ENCODE assay signal across 1 worm cellular context in the genomic region with DNA sequence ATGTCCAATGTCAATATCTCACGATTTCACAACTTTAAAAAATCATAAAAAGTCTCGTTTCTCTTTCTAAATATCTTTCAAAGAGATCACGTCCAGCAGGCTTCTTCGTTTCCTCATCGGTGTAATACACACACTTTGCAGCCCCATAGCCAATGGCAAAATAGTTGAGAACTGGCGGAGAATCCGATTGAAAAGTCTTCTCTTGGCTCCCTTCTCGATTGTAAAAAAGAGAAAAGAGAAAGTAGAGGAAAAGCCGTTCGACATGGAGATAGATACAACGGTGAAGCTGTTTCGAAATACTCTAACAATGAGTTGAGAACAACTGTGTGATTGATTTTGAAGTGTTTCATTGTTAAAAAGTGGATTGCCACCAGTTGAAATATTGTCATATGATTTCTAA.
A peak's percentile ranks its signal among the peaks of the same experiment; 100 is the strongest.
TF ChIP-seq lines count a peak whose summit lies in the region.

No protein-coding gene starts in this region.

TF ChIP-seq in whole organism, L1 larva, 84 proteins besides CTCF, POLR2A, EP300 and RAD21 (continued from another document):
- TF ChIP-seq hlh-17 (GFP tag; optimal IDR thresholded peaks at IDR 0.05; lab: Kevin White, UChicago; ENCODE audit: borderline replicate concordance) (no peak), efl-1 (optimal IDR thresholded peaks at IDR 0.05; lab: Kevin White, UChicago) (no peak), efl-1 (GFP tag; optimal IDR thresholded peaks at IDR 0.05 in 1 of 2; lab: Kevin White, UChicago) (no peak), unc-30 (tag; optimal IDR thresholded peaks at IDR 0.05; lab: Kevin White, UChicago) (no peak), lin-13 (GFP tag; optimal IDR thresholded peaks at IDR 0.05; lab: Kevin White, UChicago) (no peak), alr-1 (tag; optimal IDR thresholded peaks at IDR 0.05; lab: Kevin White, UChicago; ENCODE audit: borderline replicate concordance) (no peak), ceh-8 (GFP tag; optimal IDR thresholded peaks at IDR 0.05; lab: Kevin White, UChicago) (no peak), lsy-2 (tag; optimal IDR thresholded peaks at IDR 0.05; lab: Kevin White, UChicago) (peak; percentile 6 to 52), nhr-28 (tag; optimal IDR thresholded peaks at IDR 0.05; lab: Kevin White, UChicago) (no peak), ces-1 (GFP tag; optimal IDR thresholded peaks at IDR 0.05; lab: Kevin White, UChicago) (no peak), fkh-4 (tag; optimal IDR thresholded peaks at IDR 0.05; lab: Kevin White, UChicago; ENCODE audit: borderline replicate concordance) (peak; percentile 1), xbp-1 (tag; optimal IDR thresholded peaks at IDR 0.05; lab: Kevin White, UChicago) (no peak), irx-1 (tag; optimal IDR thresholded peaks at IDR 0.05; lab: Kevin White, UChicago) (no peak), ets-5 (GFP tag; IDR thresholded peaks at IDR 0.05; lab: Robert Waterston, UW) (no peak), nhr-90 (tag; optimal IDR thresholded peaks at IDR 0.05; lab: Kevin White, UChicago; ENCODE audit: poor library complexity) (no peak), pag-3 (tag; optimal IDR thresholded peaks at IDR 0.05; lab: Kevin White, UChicago; ENCODE audit: borderline replicate concordance, insufficient read depth) (peak; percentile 89), lin-15B (tag; optimal IDR thresholded peaks at IDR 0.05; lab: Kevin White, UChicago) (no peak), snu-23 (GFP tag; optimal IDR thresholded peaks at IDR 0.05; lab: Kevin White, UChicago) (peak; percentile 29), lin-39 (tag; optimal IDR thresholded peaks at IDR 0.05; lab: Kevin White, UChicago) (peak; percentile 4), mdl-1 (tag; optimal IDR thresholded peaks at IDR 0.05; lab: Kevin White, UChicago) (peak in 1 of 2 experiments; percentile 16), nhr-84 (tag; optimal IDR thresholded peaks at IDR 0.05; lab: Kevin White, UChicago) (no peak), nhr-47 (tag; optimal IDR thresholded peaks at IDR 0.05; lab: Kevin White, UChicago) (no peak), ztf-4 (tag; optimal IDR thresholded peaks at IDR 0.05; lab: Kevin White, UChicago) (no peak), C16A3.4 (tag; optimal IDR thresholded peaks at IDR 0.05; lab: Kevin White, UChicago) (peak; percentile 11), sox-4 (tag; optimal IDR thresholded peaks at IDR 0.05; lab: Kevin White, UChicago) (no peak), ceh-63 (GFP tag; optimal IDR thresholded peaks at IDR 0.05; lab: Kevin White, UChicago) (no peak), skn-1 (tag; optimal IDR thresholded peaks at IDR 0.05; lab: Kevin White, UChicago) (no peak), tlp-1 (tag; optimal IDR thresholded peaks at IDR 0.05; lab: Kevin White, UChicago) (no peak), nhr-71 (tag; optimal IDR thresholded peaks at IDR 0.05; lab: Kevin White, UChicago) (peak; percentile 55), zag-1 (tag; optimal IDR thresholded peaks at IDR 0.05; lab: Kevin White, UChicago) (no peak), egl-27 (tag; optimal IDR thresholded peaks at IDR 0.05; lab: Kevin White, UChicago) (no peak), nhr-20 (tag; optimal IDR thresholded peaks at IDR 0.05; lab: Kevin White, UChicago) (peak; percentile 25), rnt-1 (tag; optimal IDR thresholded peaks at IDR 0.05; lab: Kevin White, UChicago) (peak; percentile 64), ceh-82 (tag; optimal IDR thresholded peaks at IDR 0.05; lab: Kevin White, UChicago) (no peak), nhr-77 (tag; optimal IDR thresholded peaks at IDR 0.05; lab: Kevin White, UChicago) (no peak), isw-1 (GFP tag; IDR thresholded peaks at IDR 0.05; lab: Robert Waterston, UW) (no peak), unc-86 (tag; optimal IDR thresholded peaks at IDR 0.05; lab: Kevin White, UChicago) (no peak), ceh-90 (tag; optimal IDR thresholded peaks at IDR 0.05; lab: Kevin White, UChicago) (no peak), mef-2 (tag; optimal IDR thresholded peaks at IDR 0.05; lab: Kevin White, UChicago) (no peak), unc-98 (GFP tag; IDR thresholded peaks at IDR 0.05; lab: Robert Waterston, UW) (no peak), elt-3 (tag; optimal IDR thresholded peaks at IDR 0.05; lab: Kevin White, UChicago) (no peak), dpl-1 (GFP tag; optimal IDR thresholded peaks at IDR 0.05; lab: Kevin White, UChicago) (peak in 1 of 3 experiments; percentile 2)
